Worm (Caenorhabditis elegans): ENCODE data around the gene xbp-1.

DNA sequence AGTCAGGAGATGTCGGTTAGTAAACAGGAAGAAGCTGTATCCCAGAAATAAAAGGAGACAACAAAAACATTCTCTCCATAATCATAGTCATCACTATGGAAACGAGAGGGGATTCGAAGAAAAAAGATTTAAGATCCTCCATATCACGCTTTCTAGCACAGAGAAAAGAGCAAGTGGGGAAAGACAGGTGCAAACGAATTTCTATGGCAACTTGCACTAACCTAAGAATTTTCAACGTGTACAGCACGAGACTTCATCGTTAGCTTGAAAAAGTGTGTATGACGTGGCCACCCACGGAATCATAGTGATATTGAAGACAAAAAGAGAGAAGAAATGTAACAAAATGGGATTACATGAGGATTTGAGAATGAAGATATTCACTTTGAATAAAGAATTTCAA, 27.3 kb downstream of the xbp-1 start:
- TF ChIP-seq unc-62 (GFP tag; optimal IDR thresholded peaks at IDR 0.05) (no peak), mls-2 (tag; optimal IDR thresholded peaks at IDR 0.05) (no peak), hlh-1 (tag; optimal IDR thresholded peaks at IDR 0.05) (no peak), ztf-11 (tag; optimal IDR thresholded peaks at IDR 0.05) (no peak), pha-4 (tag; optimal IDR thresholded peaks at IDR 0.05) (no peak), nhr-237 (tag; optimal IDR thresholded peaks at IDR 0.05) (no peak), lin-32 (GFP tag; optimal IDR thresholded peaks at IDR 0.05) (no peak), mep-1 (tag; optimal IDR thresholded peaks at IDR 0.05) (no peak), nhr-12 (tag; optimal IDR thresholded peaks at IDR 0.05) (no peak)

Data from whole organism, mixed stage, embryonic.